Fruit fly (Drosophila melanogaster) whole organism, embryonic: ENCODE measurements around the gene CG33941.

ENCODE experiments used
- Abd-B ChIP-seq: fragments of 200-800 bp; sonication (Bioruptor generic); optimal IDR thresholded peaks from 2 replicates; lab custom pipeline; 2018; ENCODE audit warnings: missing biosample characterization, mild to moderate bottlenecking, missing genetic modification characterization, moderate library complexity
- Antp ChIP-seq: fragments of 200-800 bp; sonication (Bioruptor generic); optimal IDR thresholded peaks from 3 replicates; lab custom pipeline; 2016; ENCODE audit warnings: missing biosample characterization, missing genetic modification characterization
- Asciz ChIP-seq: fragments of 200-800 bp; sonication (Bioruptor generic); optimal IDR thresholded peaks from 2 replicates; lab custom pipeline; 2017; ENCODE audit warnings: missing biosample characterization, mild to moderate bottlenecking, missing genetic modification characterization, missing genetic modification reagents
- CG10209 ChIP-seq: fragments of 200-800 bp; sonication (Bioruptor generic); optimal IDR thresholded peaks from 3 replicates; lab custom pipeline; 2017; ENCODE audit warnings: missing biosample characterization, mild to moderate bottlenecking, missing genetic modification characterization, missing genetic modification reagents
- CG1024 ChIP-seq: fragments of 200-800 bp; sonication (Bioruptor generic); IDR thresholded peaks from 2 replicates; pipeline ENCODE4 v1.3.6; 2022; ENCODE audit warnings: missing biosample characterization, missing genetic modification characterization
- CG11560 ChIP-seq: fragments of 200-800 bp; sonication (Bioruptor generic); IDR thresholded peaks from 3 replicates; pipeline ENCODE4 v1.3.6; 2022; ENCODE audit warnings: missing biosample characterization, missing genetic modification characterization
- CG14014 ChIP-seq: fragments of 200-800 bp; sonication (Bioruptor generic); IDR thresholded peaks from 2 replicates; pipeline ENCODE4 v1.3.6; 2022; ENCODE audit warnings: missing biosample characterization, missing genetic modification characterization
- CG14860 ChIP-seq: fragments of 200-800 bp; sonication (Bioruptor generic); IDR thresholded peaks from 3 replicates; pipeline ENCODE4 v1.3.6; 2022; ENCODE audit warnings: missing biosample characterization, missing genetic modification characterization; ENCODE audit not compliant: partially characterized antibody
- CG16779 ChIP-seq: fragments of 200-800 bp; sonication (Bioruptor generic); IDR thresholded peaks from 2 replicates; pipeline ENCODE4 v1.3.6; 2022; ENCODE audit warnings: missing biosample characterization, missing genetic modification characterization
- CG16813 ChIP-seq: fragments of 200-800 bp; sonication (Bioruptor generic); IDR thresholded peaks from 3 replicates; pipeline ENCODE4 v1.3.6; 2022; ENCODE audit warnings: missing biosample characterization, missing genetic modification characterization; ENCODE audit not compliant: partially characterized antibody
- CG1792 ChIP-seq: fragments of 200-800 bp; sonication (Bioruptor generic); optimal IDR thresholded peaks from 2 replicates; lab custom pipeline; 2016; ENCODE audit warnings: missing biosample characterization, missing genetic modification characterization
- CG18262 ChIP-seq: fragments of 200-800 bp; optimal IDR thresholded peaks from 3 replicates; lab custom pipeline; 2019; ENCODE audit warnings: missing biosample characterization, mild to moderate bottlenecking, missing genetic modification characterization, moderate library complexity
- CG2129 ChIP-seq: fragments of 200-800 bp; sonication (Bioruptor generic); IDR thresholded peaks from 2 replicates; pipeline ENCODE4 v1.3.6; 2022; ENCODE audit warnings: missing biosample characterization, missing genetic modification characterization; ENCODE audit not compliant: partially characterized antibody
- CG30431 ChIP-seq: fragments of 200-800 bp; sonication (Bioruptor generic); optimal IDR thresholded peaks from 2 replicates; lab custom pipeline; 2017; ENCODE audit warnings: missing biosample characterization, missing genetic modification characterization
- CG31388 ChIP-seq: fragments of 200-800 bp; sonication (Bioruptor generic); optimal IDR thresholded peaks from 2 replicates; lab custom pipeline; 2016; ENCODE audit warnings: missing biosample characterization, missing genetic modification characterization
- CG33557 ChIP-seq: fragments of 200-800 bp; sonication (Bioruptor generic); optimal IDR thresholded peaks from 2 replicates; lab custom pipeline; 2019; ENCODE audit warnings: missing biosample characterization, mild to moderate bottlenecking, missing genetic modification characterization, moderate library complexity
- CG34422 ChIP-seq: fragments of 200-800 bp; sonication (Bioruptor generic); IDR thresholded peaks from 3 replicates; pipeline ENCODE4 v1.3.6; 2022; ENCODE audit warnings: missing biosample characterization, missing genetic modification characterization
- CG4282 ChIP-seq: fragments of 200-800 bp; sonication (Bioruptor generic); optimal IDR thresholded peaks from 2 replicates; lab custom pipeline; 2016; ENCODE audit warnings: missing biosample characterization, missing genetic modification characterization
- CG4328 ChIP-seq: fragments of 200-800 bp; sonication (Bioruptor generic); optimal IDR thresholded peaks from 3 replicates; lab custom pipeline; 2017; ENCODE audit warnings: missing biosample characterization, missing genetic modification reagents, missing genetic modification characterization
- CG4707 ChIP-seq: fragments of 200-800 bp; sonication (Bioruptor generic); optimal IDR thresholded peaks from 2 replicates; lab custom pipeline; 2018; ENCODE audit warnings: missing biosample characterization, mild to moderate bottlenecking, missing genetic modification characterization, moderate library complexity
- CG6791 ChIP-seq: fragments of 200-800 bp; sonication (Bioruptor generic); IDR thresholded peaks from 3 replicates; pipeline ENCODE4 v1.3.6; 2022; ENCODE audit warnings: missing biosample characterization, missing genetic modification characterization; ENCODE audit not compliant: partially characterized antibody
- CG6813 ChIP-seq: fragments of 200-800 bp; sonication (Bioruptor generic); optimal IDR thresholded peaks from 2 replicates; lab custom pipeline; 2017; ENCODE audit warnings: missing biosample characterization, missing genetic modification characterization, mild to moderate bottlenecking, moderate library complexity, missing genetic modification reagents
- CG7839 ChIP-seq: fragments of 200-800 bp; sonication (Bioruptor generic); optimal IDR thresholded peaks from 3 replicates; lab custom pipeline; 2018; ENCODE audit warnings: missing biosample characterization, mild to moderate bottlenecking, missing genetic modification characterization, moderate library complexity
- CG7987 ChIP-seq: fragments of 200-800 bp; sonication (Bioruptor generic); optimal IDR thresholded peaks from 2 replicates; lab custom pipeline; 2018; ENCODE audit warnings: missing biosample characterization, mild to moderate bottlenecking, missing genetic modification characterization, moderate library complexity
- D ChIP-seq, 2 experiments: fragments of 200-800 bp in 1 of 2; fragments of >200 bp in 1 of 2; sonication (Bioruptor generic) in 1 of 2; optimal IDR thresholded peaks; 2 replicates in 1 of 2; 3 replicates in 1 of 2; lab custom pipeline; 2017; ENCODE audit warnings: mild to moderate bottlenecking in 1 of 2, missing biosample characterization in 1 of 2, missing genetic modification characterization in 1 of 2, missing genetic modification reagents in 1 of 2
- Lim3 ChIP-seq: fragments of 200-800 bp; sonication (Bioruptor generic); IDR thresholded peaks from 2 replicates; pipeline ENCODE4 v1.3.6; 2022; ENCODE audit warnings: missing biosample characterization, missing genetic modification characterization
- Mad ChIP-seq: fragments of 200-800 bp; sonication (Bioruptor generic); optimal IDR thresholded peaks from 2 replicates; lab custom pipeline; 2016; ENCODE audit warnings: missing biosample characterization, missing genetic modification characterization
- Nf-YA ChIP-seq: fragments of 200-800 bp; sonication (Bioruptor generic); IDR thresholded peaks from 2 replicates; pipeline ENCODE4 v1.3.6; 2022; ENCODE audit warnings: missing biosample characterization, missing genetic modification characterization
- Ptx1 ChIP-seq: fragments of 200-800 bp; sonication (Bioruptor generic); IDR thresholded peaks from 2 replicates; pipeline ENCODE4 v1.3.6; 2022; ENCODE audit warnings: missing biosample characterization, missing genetic modification characterization
- Six4 ChIP-seq: fragments of 200-800 bp; sonication (Bioruptor generic); optimal IDR thresholded peaks from 2 replicates; lab custom pipeline; 2016; ENCODE audit warnings: missing biosample characterization, missing genetic modification characterization
- Sox102F ChIP-seq: fragments of 200-800 bp; sonication (Bioruptor generic); optimal IDR thresholded peaks from 2 replicates; lab custom pipeline; 2018; ENCODE audit warnings: missing biosample characterization, mild to moderate bottlenecking, missing genetic modification characterization, moderate library complexity
- abd-A ChIP-seq: fragments of 200-800 bp; sonication (Bioruptor generic); optimal IDR thresholded peaks from 3 replicates; lab custom pipeline; 2019; ENCODE audit warnings: missing biosample characterization, mild to moderate bottlenecking, missing genetic modification characterization, moderate library complexity
- amos ChIP-seq: fragments of 200-800 bp; sonication (Bioruptor generic); IDR thresholded peaks from 2 replicates; pipeline ENCODE4 v1.3.6; 2022; ENCODE audit warnings: missing biosample characterization, missing genetic modification characterization; ENCODE audit not compliant: partially characterized antibody
- dan ChIP-seq: fragments of 200-800 bp; sonication (Bioruptor generic); IDR thresholded peaks from 2 replicates; pipeline ENCODE4 v1.3.6; 2022; ENCODE audit warnings: missing biosample characterization, missing genetic modification characterization
- danr ChIP-seq: fragments of 200-800 bp; sonication (Bioruptor generic); IDR thresholded peaks from 2 replicates; pipeline ENCODE4 v1.3.6; 2022; ENCODE audit warnings: missing biosample characterization, missing genetic modification characterization
- disco-r ChIP-seq: fragments of 200-800 bp; sonication (Bioruptor generic); optimal IDR thresholded peaks from 2 replicates; lab custom pipeline; 2016; ENCODE audit warnings: missing biosample characterization, missing genetic modification characterization
- dmrt11E ChIP-seq: fragments of 200-800 bp; sonication (Bioruptor generic); optimal IDR thresholded peaks from 3 replicates; lab custom pipeline; 2018; ENCODE audit warnings: missing biosample characterization, mild to moderate bottlenecking, missing genetic modification characterization, moderate library complexity
- exex ChIP-seq: fragments of 200-800 bp; sonication (Bioruptor generic); optimal IDR thresholded peaks from 4 replicates; lab custom pipeline; 2018; ENCODE audit warnings: missing biosample characterization, mild to moderate bottlenecking, missing genetic modification characterization, moderate library complexity
- gsb-n ChIP-seq: fragments of 200-800 bp; sonication (Bioruptor generic); optimal IDR thresholded peaks from 3 replicates; lab custom pipeline; 2018; ENCODE audit warnings: missing biosample characterization, mild to moderate bottlenecking, missing genetic modification characterization
- jumu ChIP-seq: fragments of 200-800 bp; sonication (Bioruptor generic); optimal IDR thresholded peaks from 3 replicates; lab custom pipeline; 2016; ENCODE audit warnings: missing biosample characterization, missing genetic modification characterization
- knrl ChIP-seq: fragments of 200-800 bp; sonication (Bioruptor generic); IDR thresholded peaks from 3 replicates; pipeline ENCODE4 v1.3.6; 2022; ENCODE audit warnings: missing biosample characterization, missing genetic modification characterization; ENCODE audit not compliant: partially characterized antibody
- pfk ChIP-seq: fragments of 200-800 bp; sonication (Bioruptor generic); optimal IDR thresholded peaks from 2 replicates; lab custom pipeline; 2018; ENCODE audit warnings: missing biosample characterization, mild to moderate bottlenecking, missing genetic modification characterization, moderate library complexity
- pum ChIP-seq: fragments of 200-800 bp; sonication (Bioruptor generic); optimal IDR thresholded peaks from 2 replicates; lab custom pipeline; 2016; ENCODE audit warnings: missing biosample characterization, missing genetic modification characterization
- schlank ChIP-seq: fragments of 200-800 bp; sonication (Bioruptor generic); optimal IDR thresholded peaks from 2 replicates; lab custom pipeline; 2018; ENCODE audit warnings: missing biosample characterization, mild to moderate bottlenecking, missing genetic modification characterization
- sens-2 ChIP-seq: fragments of 200-800 bp; sonication (Bioruptor generic); IDR thresholded peaks from 2 replicates; pipeline ENCODE4 v1.3.6; 2022; ENCODE audit warnings: missing biosample characterization, missing genetic modification characterization
- slp2 ChIP-seq: fragments of 200-800 bp; sonication (Bioruptor generic); optimal IDR thresholded peaks from 2 replicates; lab custom pipeline; 2016; ENCODE audit warnings: missing biosample characterization, missing genetic modification characterization
- sob ChIP-seq: fragments of 200-800 bp; sonication (Bioruptor generic); IDR thresholded peaks from 2 replicates; pipeline ENCODE4 v1.3.6; 2022; ENCODE audit warnings: missing biosample characterization, missing genetic modification characterization
- ssp ChIP-seq: fragments of 200-800 bp; sonication (Bioruptor generic); IDR thresholded peaks from 2 replicates; pipeline ENCODE4 v1.3.6; 2022; ENCODE audit warnings: missing biosample characterization, missing genetic modification characterization
- unpg ChIP-seq: fragments of 200-800 bp; sonication (Bioruptor generic); optimal IDR thresholded peaks from 3 replicates; lab custom pipeline; 2018; ENCODE audit warnings: missing biosample characterization, mild to moderate bottlenecking, missing genetic modification characterization, moderate library complexity
- zfh2 ChIP-seq: fragments of 200-800 bp; sonication (Bioruptor generic); optimal IDR thresholded peaks from 2 replicates; lab custom pipeline; 2016; ENCODE audit warnings: missing biosample characterization, missing genetic modification characterization

Gene CG33941

DNA sequence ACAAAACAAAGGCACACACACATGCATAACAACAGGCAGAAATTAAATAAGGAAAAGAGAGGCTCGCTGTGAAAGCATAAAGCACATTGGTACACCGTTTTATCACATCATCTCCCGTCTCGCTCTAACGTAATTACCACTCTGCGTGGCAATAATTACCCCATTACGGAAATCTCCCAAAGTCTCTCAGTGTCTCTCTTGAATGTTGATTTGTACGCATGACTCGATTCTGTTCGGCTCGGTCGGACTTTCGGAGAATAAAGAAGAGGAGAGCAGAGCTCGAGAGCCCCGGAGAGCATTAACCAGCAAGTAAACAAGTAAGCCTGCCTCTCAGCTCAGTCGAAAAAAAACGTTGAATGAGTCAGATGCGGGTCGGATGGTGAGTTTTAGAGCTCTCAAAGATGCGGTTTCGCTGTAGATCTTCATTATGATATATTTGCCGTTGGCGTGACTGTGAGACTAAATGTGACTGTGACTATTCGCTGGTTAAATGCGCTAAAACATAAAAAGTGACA, 34.2 kb downstream of the CG33941 start, which contains the start of gene zfh2 (continued):
- no peak for TF ChIP-seq schlank
- no peak for TF ChIP-seq amos (GFP tag; lab: Robert Waterston, UW)
- TF ChIP-seq Ptx1 (GFP tag; lab: Robert Waterston, UW), result no peak
- TF ChIP-seq abd-A (tag; lab: Kevin White, UChicago), result peak; percentile 100
- no peak for TF ChIP-seq CG4328 (GFP tag; lab: Kevin White, UChicago)
- 0 out of 3 replicates have a peak, but pooled peaks have one; percentile 25 for TF ChIP-seq CG6791 (GFP tag; lab: Robert Waterston, UW)
- TF ChIP-seq Nf-YA (GFP tag; lab: Robert Waterston, UW), result no peak
- TF ChIP-seq Sox102F (GFP tag; lab: Kevin White, UChicago), result no peak
- TF ChIP-seq sob (GFP tag; lab: Robert Waterston, UW), result no peak; the same call in 1 of the 2 replicates
- no peak for TF ChIP-seq CG2129 (GFP tag; lab: Robert Waterston, UW)
- TF ChIP-seq CG4707 (GFP tag; lab: Kevin White, UChicago), result no peak
- TF ChIP-seq CG16779 (GFP tag; lab: Robert Waterston, UW), result no peak
- TF ChIP-seq CG33557 (GFP tag; lab: Kevin White, UChicago), result no peak
- TF ChIP-seq gsb-n, result peak; percentile 74
- no peak for TF ChIP-seq dan (GFP tag; lab: Robert Waterston, UW)
- peak; percentile 18 for TF ChIP-seq CG1792 (GFP tag; lab: Kevin White, UChicago)
- TF ChIP-seq D (optimal IDR thresholded peaks at IDR 0.05; lab: Kevin White, UChicago), result no peak
- TF ChIP-seq D (GFP tag; optimal IDR thresholded peaks at IDR 0.05; lab: Kevin White, UChicago), result no peak
- no peak for TF ChIP-seq CG11560 (tag; lab: Robert Waterston, UW)
- TF ChIP-seq dmrt11E (tag; lab: Kevin White, UChicago), result no peak
- TF ChIP-seq zfh2 (GFP tag; lab: Kevin White, UChicago), result no peak
- TF ChIP-seq jumu, result no peak
- no peak for TF ChIP-seq CG4282 (GFP tag; lab: Kevin White, UChicago)
- TF ChIP-seq Mad, result no peak
- no peak; the same call in 1 of the 2 replicates for TF ChIP-seq CG14014 (GFP tag; lab: Robert Waterston, UW)
- TF ChIP-seq pfk (GFP tag; lab: Kevin White, UChicago), result peak; percentile 53
- peak; percentile 49 for TF ChIP-seq exex
- no peak for TF ChIP-seq Antp
- no peak for TF ChIP-seq CG30431 (GFP tag; lab: Kevin White, UChicago)
- no peak for TF ChIP-seq knrl (GFP tag; lab: Robert Waterston, UW)
- no peak for TF ChIP-seq Abd-B (GFP tag; lab: Kevin White, UChicago)
- no peak for TF ChIP-seq disco-r (GFP tag; lab: Kevin White, UChicago)
- no peak for TF ChIP-seq CG1024
- no peak for TF ChIP-seq CG14860 (GFP tag; lab: Robert Waterston, UW)
- no peak for TF ChIP-seq danr (GFP tag; lab: Robert Waterston, UW)
- TF ChIP-seq Six4 (GFP tag; lab: Kevin White, UChicago), result no peak
- peak; percentile 20; the same call in 1 of the 3 replicates for TF ChIP-seq CG16813 (GFP tag; lab: Robert Waterston, UW)
- no peak for TF ChIP-seq CG10209
- no peak for TF ChIP-seq CG18262 (tag; lab: Kevin White, UChicago)
- TF ChIP-seq CG7839 (tag; lab: Kevin White, UChicago), result no peak
- TF ChIP-seq pum (GFP tag; lab: Kevin White, UChicago), result no peak
- no peak for TF ChIP-seq slp2 (GFP tag; lab: Kevin White, UChicago)
- TF ChIP-seq CG7987, result peak; percentile 25
- no peak for TF ChIP-seq CG34422 (GFP tag; lab: Robert Waterston, UW)
- TF ChIP-seq sens-2 (GFP tag; lab: Robert Waterston, UW), result no peak; the same call in 1 of the 2 replicates
- no peak for TF ChIP-seq Asciz
- peak; percentile 28 for TF ChIP-seq unpg (GFP tag; lab: Kevin White, UChicago)
- no peak for TF ChIP-seq CG6813 (GFP tag; lab: Kevin White, UChicago)
- no peak for TF ChIP-seq ssp
- no peak for TF ChIP-seq Lim3 (GFP tag; lab: Robert Waterston, UW)
- no peak for TF ChIP-seq CG31388 (GFP tag; lab: Kevin White, UChicago)
